Fruit fly (Drosophila melanogaster) whole organism, embryonic: Measurements from ENCODE around the gene CG31816.

ENCODE experiments used
- Adf1 ChIP-seq: fragments of 200-800 bp; sonication (Bioruptor generic); IDR thresholded peaks from 2 replicates; pipeline ENCODE4 v1.3.6; 2022; ENCODE audit warnings: missing biosample characterization, missing genetic modification characterization
- Antp ChIP-seq: fragments of 200-800 bp; sonication (Bioruptor generic); optimal IDR thresholded peaks from 3 replicates; lab custom pipeline; 2016; ENCODE audit warnings: missing biosample characterization, missing genetic modification characterization
- CG10267 ChIP-seq: fragments of 200-800 bp; sonication (Bioruptor generic); optimal IDR thresholded peaks from 2 replicates; lab custom pipeline; 2018; ENCODE audit warnings: missing biosample characterization, mild to moderate bottlenecking, missing genetic modification characterization, moderate library complexity
- CG10366 ChIP-seq: fragments of 200-800 bp; sonication (Bioruptor generic); IDR thresholded peaks from 2 replicates; pipeline ENCODE4 v1.3.6; 2022; ENCODE audit warnings: missing biosample characterization, missing genetic modification characterization
- CG11398 ChIP-seq: fragments of 200-800 bp; sonication (Bioruptor generic); optimal IDR thresholded peaks from 2 replicates; lab custom pipeline; 2016; ENCODE audit warnings: missing biosample characterization, missing genetic modification characterization
- CG11695 ChIP-seq: fragments of 200-800 bp; sonication (Bioruptor generic); IDR thresholded peaks from 3 replicates; pipeline ENCODE4 v1.3.6; 2022; ENCODE audit warnings: missing biosample characterization, missing genetic modification characterization
- CG1233 ChIP-seq: fragments of 200-800 bp; sonication (Bioruptor generic); optimal IDR thresholded peaks from 4 replicates; lab custom pipeline; 2018; ENCODE audit warnings: missing biosample characterization, mild to moderate bottlenecking, missing genetic modification characterization
- CG14014 ChIP-seq: fragments of 200-800 bp; sonication (Bioruptor generic); IDR thresholded peaks from 2 replicates; pipeline ENCODE4 v1.3.6; 2022; ENCODE audit warnings: missing biosample characterization, missing genetic modification characterization
- CG1647 ChIP-seq: fragments of 200-800 bp; sonication (Bioruptor generic); optimal IDR thresholded peaks from 3 replicates; lab custom pipeline; 2016; ENCODE audit warnings: missing biosample characterization, missing genetic modification characterization
- CG17328 ChIP-seq: fragments of 200-800 bp; sonication (Bioruptor generic); IDR thresholded peaks from 2 replicates; pipeline ENCODE4 v1.3.6; 2022; ENCODE audit warnings: missing biosample characterization, missing genetic modification characterization
- CG18476 ChIP-seq: fragments of 200-800 bp; sonication (Bioruptor generic); optimal IDR thresholded peaks from 2 replicates; lab custom pipeline; 2016; ENCODE audit warnings: missing biosample characterization, mild to moderate bottlenecking, missing genetic modification characterization
- CG18599 ChIP-seq: fragments of 200-800 bp; sonication (Bioruptor generic); optimal IDR thresholded peaks from 3 replicates; lab custom pipeline; 2017; ENCODE audit warnings: missing biosample characterization, missing genetic modification characterization, mild to moderate bottlenecking, moderate library complexity, missing genetic modification reagents
- CG2712 ChIP-seq: fragments of 200-800 bp; optimal IDR thresholded peaks from 3 replicates; lab custom pipeline; 2019; ENCODE audit warnings: missing biosample characterization, mild to moderate bottlenecking, missing genetic modification characterization, moderate library complexity
- CG2889 ChIP-seq: fragments of 200-800 bp; sonication (Bioruptor generic); IDR thresholded peaks from 3 replicates; pipeline ENCODE4 v1.3.6; 2022; ENCODE audit warnings: missing biosample characterization, missing genetic modification characterization
- CG30403 ChIP-seq: fragments of 200-800 bp; sonication (Bioruptor generic); optimal IDR thresholded peaks from 3 replicates; lab custom pipeline; 2016; ENCODE audit warnings: missing biosample characterization, missing genetic modification characterization
- CG30431 ChIP-seq: fragments of 200-800 bp; sonication (Bioruptor generic); optimal IDR thresholded peaks from 2 replicates; lab custom pipeline; 2017; ENCODE audit warnings: missing biosample characterization, missing genetic modification characterization
- CG4328 ChIP-seq: fragments of 200-800 bp; sonication (Bioruptor generic); optimal IDR thresholded peaks from 3 replicates; lab custom pipeline; 2017; ENCODE audit warnings: missing biosample characterization, missing genetic modification reagents, missing genetic modification characterization
- CG4730 ChIP-seq: fragments of 200-800 bp; sonication (Bioruptor generic); IDR thresholded peaks from 2 replicates; pipeline ENCODE4 v1.3.6; 2022; ENCODE audit warnings: missing biosample characterization, missing genetic modification characterization
- CG6689 ChIP-seq: fragments of 200-800 bp; sonication (Bioruptor generic); IDR thresholded peaks from 2 replicates; pipeline ENCODE4 v1.3.6; 2022; ENCODE audit warnings: missing biosample characterization, missing genetic modification characterization
- CG6813 ChIP-seq: fragments of 200-800 bp; sonication (Bioruptor generic); optimal IDR thresholded peaks from 2 replicates; lab custom pipeline; 2017; ENCODE audit warnings: missing biosample characterization, missing genetic modification characterization, mild to moderate bottlenecking, moderate library complexity, missing genetic modification reagents
- CG8290 ChIP-seq, 3 experiments: fragments of 200-800 bp; sonication (Bioruptor generic); optimal IDR thresholded peaks; 2 replicates each; lab custom pipeline; 2016 to 2019; ENCODE audit warnings: missing biosample characterization in 3 of 3, missing genetic modification characterization in 3 of 3, mild to moderate bottlenecking in 2 of 3, moderate library complexity in 1 of 3
- Elba2 ChIP-seq: fragments of 200-800 bp; sonication (Bioruptor generic); optimal IDR thresholded peaks from 3 replicates; lab custom pipeline; 2016; ENCODE audit warnings: missing biosample characterization, missing genetic modification characterization
- Ets65A ChIP-seq: fragments of 200-800 bp; sonication (Bioruptor generic); peaks from one replicate; lab custom pipeline; 2016; ENCODE audit warnings: missing biosample characterization, missing genetic modification characterization
- HLH54F ChIP-seq: fragments of 200-800 bp; sonication (Bioruptor generic); optimal IDR thresholded peaks from 3 replicates; lab custom pipeline; 2016; ENCODE audit warnings: missing biosample characterization, missing genetic modification characterization
- Hmr ChIP-seq: fragments of 200-800 bp; sonication (Bioruptor generic); optimal IDR thresholded peaks from 3 replicates; lab custom pipeline; 2017; ENCODE audit warnings: mild to moderate bottlenecking, missing biosample characterization, missing genetic modification reagents, missing genetic modification characterization
- Hr3 ChIP-seq: fragments of 200-800 bp; sonication (Bioruptor generic); optimal IDR thresholded peaks from 3 replicates; lab custom pipeline; 2016; ENCODE audit warnings: missing biosample characterization, missing genetic modification characterization
- Myb ChIP-seq: fragments of 200-800 bp; sonication (Bioruptor generic); optimal IDR thresholded peaks from 2 replicates; lab custom pipeline; 2016; ENCODE audit warnings: missing biosample characterization, missing genetic modification characterization
- NK7.1 ChIP-seq: fragments of 200-800 bp; sonication (Bioruptor generic); optimal IDR thresholded peaks from 3 replicates; lab custom pipeline; 2016; ENCODE audit warnings: missing biosample characterization, missing genetic modification characterization
- Oli ChIP-seq: fragments of 200-800 bp; sonication (Bioruptor generic); optimal IDR thresholded peaks from 2 replicates; lab custom pipeline; 2018; ENCODE audit warnings: missing biosample characterization, mild to moderate bottlenecking, missing genetic modification characterization, moderate library complexity
- PHDP ChIP-seq: fragments of 200-800 bp; sonication (Bioruptor generic); optimal IDR thresholded peaks from 3 replicates; lab custom pipeline; 2018; ENCODE audit warnings: missing biosample characterization, mild to moderate bottlenecking, missing genetic modification characterization, moderate library complexity
- Xrp1 ChIP-seq: fragments of 200-800 bp; sonication (Bioruptor generic); IDR thresholded peaks from 2 replicates; pipeline ENCODE4 v1.3.6; 2022; ENCODE audit warnings: missing biosample characterization, missing genetic modification characterization
- ase ChIP-seq: fragments of 200-800 bp; sonication (Bioruptor generic); IDR thresholded peaks from 3 replicates; pipeline ENCODE4 v1.3.6; 2022; ENCODE audit warnings: missing biosample characterization, missing genetic modification characterization
- bigmax ChIP-seq: fragments of 200-800 bp; sonication (Bioruptor generic); optimal IDR thresholded peaks from 2 replicates; lab custom pipeline; 2018; ENCODE audit warnings: missing biosample characterization, mild to moderate bottlenecking, missing genetic modification characterization
- caup ChIP-seq: fragments of 200-800 bp; sonication (Bioruptor generic); optimal IDR thresholded peaks from 3 replicates; lab custom pipeline; 2017; ENCODE audit warnings: missing biosample characterization, mild to moderate bottlenecking, missing genetic modification characterization, moderate library complexity; ENCODE audit not compliant: severe bottlenecking
- chm ChIP-seq: fragments of 200-800 bp; sonication (Bioruptor generic); IDR thresholded peaks from 2 replicates; pipeline ENCODE4 v1.3.6; 2022; ENCODE audit warnings: missing biosample characterization, missing genetic modification characterization
- cwo ChIP-seq: fragments of 200-800 bp; sonication (Bioruptor generic); optimal IDR thresholded peaks from 3 replicates; lab custom pipeline; 2017; ENCODE audit warnings: missing biosample characterization, missing genetic modification characterization, mild to moderate bottlenecking, moderate library complexity, missing genetic modification reagents
- dmrt11E ChIP-seq: fragments of 200-800 bp; sonication (Bioruptor generic); optimal IDR thresholded peaks from 3 replicates; lab custom pipeline; 2018; ENCODE audit warnings: missing biosample characterization, mild to moderate bottlenecking, missing genetic modification characterization, moderate library complexity
- fu2 ChIP-seq: fragments of 200-800 bp; sonication (Bioruptor generic); optimal IDR thresholded peaks from 2 replicates; lab custom pipeline; 2016; ENCODE audit warnings: missing biosample characterization, missing genetic modification characterization
- hb ChIP-seq: fragments of 200-800 bp; sonication (Bioruptor generic); IDR thresholded peaks from 3 replicates; pipeline ENCODE4 v1.3.6; 2022; ENCODE audit warnings: missing biosample characterization, missing genetic modification characterization; ENCODE audit not compliant: partially characterized antibody
- klu ChIP-seq: fragments of 200-800 bp; sonication (Bioruptor generic); IDR thresholded peaks from 2 replicates; pipeline ENCODE4 v1.3.6; 2022; ENCODE audit warnings: missing biosample characterization, missing genetic modification characterization
- lab ChIP-seq: fragments of 200-800 bp; sonication (Bioruptor generic); optimal IDR thresholded peaks from 3 replicates; lab custom pipeline; 2017; ENCODE audit warnings: missing biosample characterization, missing genetic modification characterization, mild to moderate bottlenecking, moderate library complexity, missing genetic modification reagents
- odd ChIP-seq: fragments of 200-800 bp; sonication (Bioruptor generic); optimal IDR thresholded peaks from 2 replicates; lab custom pipeline; 2017; ENCODE audit warnings: missing biosample characterization, mild to moderate bottlenecking, missing genetic modification characterization
- pnt ChIP-seq: fragments of 200-800 bp; sonication (Bioruptor generic); optimal IDR thresholded peaks from 3 replicates; lab custom pipeline; 2016; ENCODE audit warnings: missing biosample characterization, missing genetic modification characterization
- prd ChIP-seq, 3 experiments: fragments of >200 bp in 2 of 3; fragments of 200-800 bp in 1 of 3; sonication (Bioruptor generic) in 1 of 3; optimal IDR thresholded peaks in 2 of 3; IDR thresholded peaks in 1 of 3; 2 replicates in 2 of 3; 3 replicates in 1 of 3; pipeline versions ENCODE4 v1.3.6 to Lab custom; 2017 to 2022; ENCODE audit warnings: missing biosample characterization in 1 of 3, missing genetic modification characterization in 1 of 3
- slbo ChIP-seq: fragments of 200-800 bp; sonication (Bioruptor generic); IDR thresholded peaks from 2 replicates; pipeline ENCODE4 v1.3.6; 2022; ENCODE audit warnings: missing biosample characterization, missing genetic modification characterization
- so ChIP-seq: fragments of 200-800 bp; sonication (Bioruptor generic); IDR thresholded peaks from 3 replicates; pipeline ENCODE4 v1.3.6; 2022; ENCODE audit warnings: missing biosample characterization, missing genetic modification characterization
- tgo ChIP-seq: fragments of 200-800 bp; sonication (Bioruptor generic); IDR thresholded peaks from 3 replicates; pipeline ENCODE4 v1.3.6; 2022; ENCODE audit warnings: missing biosample characterization, missing genetic modification characterization
- tup ChIP-seq: fragments of 200-800 bp; sonication (Bioruptor generic); optimal IDR thresholded peaks from 2 replicates; lab custom pipeline; 2016; ENCODE audit warnings: missing biosample characterization, mild to moderate bottlenecking, missing genetic modification characterization, moderate library complexity
- z ChIP-seq: fragments of 200-800 bp; sonication (Bioruptor generic); IDR thresholded peaks from 3 replicates; pipeline ENCODE4 v1.3.6; 2022; ENCODE audit warnings: missing biosample characterization, missing genetic modification characterization

The CG31816 gene

dm6 chr2L:16548418-16549108 is 6.2 kb downstream of the CG31816 start (continued):
- TF ChIP-seq CG4328 (GFP tag; lab: Kevin White, UChicago) (no peak), chm (GFP tag; lab: Robert Waterston, UW) (no peak), dmrt11E (tag; lab: Kevin White, UChicago) (peak; percentile 39), bigmax (no peak), CG6689 (peak; percentile 25; the same call in 1 of the 2 replicates), klu (no peak), CG8290 (GFP tag; optimal IDR thresholded peaks at IDR 0.05; lab: Kevin White, UChicago) (no peak), CG8290 (tag; optimal IDR thresholded peaks at IDR 0.05; lab: Kevin White, UChicago) (no peak), Oli (tag; lab: Kevin White, UChicago) (peak; percentile 5), lab (GFP tag; lab: Kevin White, UChicago) (peak; percentile 53), tgo (GFP tag; lab: Robert Waterston, UW) (peak; percentile 27; the same call in 1 of the 3 replicates), Hmr (GFP tag; lab: Kevin White, UChicago) (peak; percentile 33), CG1647 (no peak), NK7.1 (GFP tag; lab: Kevin White, UChicago) (no peak), z (no peak), CG10267 (tag; lab: Kevin White, UChicago) (peak; percentile 55), fu2 (GFP tag; lab: Kevin White, UChicago) (no peak), hb (GFP tag; lab: Robert Waterston, UW) (no peak), CG10366 (GFP tag; lab: Robert Waterston, UW) (no peak), CG18599 (GFP tag; lab: Kevin White, UChicago) (peak; percentile 63), CG18476 (GFP tag; lab: Kevin White, UChicago) (no peak), so (no peak), prd (optimal IDR thresholded peaks at IDR 0.05; lab: Kevin White, UChicago) (no peak), prd (GFP tag; IDR thresholded peaks at IDR 0.05; lab: Robert Waterston, UW) (no peak), CG6813 (GFP tag; lab: Kevin White, UChicago) (peak; percentile 14), slbo (GFP tag; lab: Robert Waterston, UW) (no peak), CG11398 (GFP tag; lab: Kevin White, UChicago) (no peak), odd (GFP tag; lab: Kevin White, UChicago) (peak; percentile 11), HLH54F (no peak), tup (GFP tag; lab: Kevin White, UChicago) (no peak), CG11695 (GFP tag; lab: Robert Waterston, UW) (peak; percentile 61; the same call in 2 of the 3 replicates), pnt (GFP tag; lab: Kevin White, UChicago) (no peak), CG2889 (GFP tag; lab: Robert Waterston, UW) (no peak), CG14014 (GFP tag; lab: Robert Waterston, UW) (no peak), PHDP (peak; percentile 47), caup (peak; percentile 38), CG2712 (tag; lab: Kevin White, UChicago) (no peak), ase (GFP tag; lab: Robert Waterston, UW) (no peak), cwo (GFP tag; lab: Kevin White, UChicago) (peak; percentile 43), Antp (GFP tag; lab: Kevin White, UChicago) (no peak), CG4730 (GFP tag; lab: Robert Waterston, UW) (no peak), Adf1 (GFP tag; lab: Robert Waterston, UW) (no peak), CG17328 (GFP tag; lab: Robert Waterston, UW) (0 out of 2 replicates have a peak, but pooled peaks have one; percentile 9), Myb (GFP tag; lab: Kevin White, UChicago) (no peak), Hr3 (GFP tag; lab: Kevin White, UChicago) (peak; percentile 27), CG1233 (GFP tag; lab: Kevin White, UChicago) (peak; percentile 9), CG30403 (GFP tag; lab: Kevin White, UChicago) (peak; percentile 24), CG30431 (GFP tag; lab: Kevin White, UChicago) (no peak), Xrp1 (peak; percentile 38; the same call in 1 of the 2 replicates), Elba2 (GFP tag; lab: Kevin White, UChicago) (no peak), Ets65A (GFP tag; lab: Kevin White, UChicago) (peak; percentile 79)
